Worm (Caenorhabditis elegans) whole organism, mixed stage, embryonic: Measurements from ENCODE around the gene F53E4.1.

Experiments used
- elt-1 ChIP-seq: sonication (generic microtip); optimal IDR thresholded peaks from 2 replicates; lab custom pipeline; 2017; ENCODE audit warnings: missing genetic modification characterization, mild to moderate bottlenecking, missing compliant biosample characterization, antibody characterized with exemption, moderate library complexity, borderline replicate concordance; ENCODE audit not compliant: insufficient read depth
- nhr-237 ChIP-seq: fragments of 150-350 bp; optimal IDR thresholded peaks from 2 replicates; lab custom pipeline; 2014; ENCODE audit warnings: missing biosample characterization, missing genetic modification characterization
- snpc-4 ChIP-seq: fragments of 150-350 bp; optimal IDR thresholded peaks from 2 replicates; lab custom pipeline; 2014; ENCODE audit warnings: missing biosample characterization, missing genetic modification characterization

- TF ChIP-seq nhr-237 (tag; lab: Kevin White, UChicago) (no peak), snpc-4 (no peak), elt-1 (tag; lab: Kevin White, UChicago) (no peak)
Measured at ce11 chrV:15661580-15661979, 6.5 kb downstream of the F53E4.1 start.
